Fruit fly (Drosophila melanogaster) whole organism, larva: ENCODE results near the gene fd3F.
A peak's percentile ranks its signal among the peaks of the same experiment; 100 is the strongest.
"Not testable (repeated sequence)": the region's sequence is repeated elsewhere in the genome, so short reads cannot be mapped to it uniquely, and the experiment has no call there.

Experiments used
- noc ChIP-seq: fragments of 200-800 bp; sonication (Bioruptor generic); optimal IDR thresholded peaks from 3 replicates; lab custom pipeline; 2019; ENCODE audit warnings: missing biosample characterization, mild to moderate bottlenecking, missing genetic modification characterization, moderate library complexity

fd3F gene

DNA sequence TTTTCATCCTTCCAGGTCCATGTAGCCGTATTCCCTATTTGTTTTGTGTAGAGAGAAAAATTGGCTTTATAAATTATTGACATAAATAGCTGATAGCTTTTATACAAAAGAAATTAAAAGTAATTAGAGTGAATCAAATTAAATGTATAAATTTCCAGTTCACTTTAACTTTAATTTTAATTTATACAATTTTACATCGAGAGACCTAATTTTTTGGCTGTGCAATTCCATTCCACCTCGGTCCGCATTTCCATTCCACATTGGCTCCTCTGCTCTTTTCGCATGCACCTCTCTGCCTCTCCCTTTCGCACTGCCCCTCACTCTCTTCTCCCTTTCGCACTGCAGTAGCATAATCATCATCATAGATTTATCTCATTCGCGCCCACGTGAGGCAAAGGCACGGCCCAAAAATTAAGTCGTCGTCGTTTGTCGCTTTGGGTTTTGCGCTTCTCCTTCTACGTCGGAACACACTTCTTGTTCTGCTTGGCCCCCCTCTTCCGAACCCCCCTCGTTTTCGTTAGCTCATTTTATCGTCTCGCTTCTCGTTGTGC, 23.1 kb upstream of the fd3F start:
- no peak for TF ChIP-seq noc

- TF ChIP-seq noc: peak; percentile 41
Observed at dm6 chrX:3779686-3780407, 22.3 kb upstream of the fd3F start.

- TF ChIP-seq noc: no peak
Observed at dm6 chrX:3780884-3781283, 21.2 kb upstream of the fd3F start.

DNA sequence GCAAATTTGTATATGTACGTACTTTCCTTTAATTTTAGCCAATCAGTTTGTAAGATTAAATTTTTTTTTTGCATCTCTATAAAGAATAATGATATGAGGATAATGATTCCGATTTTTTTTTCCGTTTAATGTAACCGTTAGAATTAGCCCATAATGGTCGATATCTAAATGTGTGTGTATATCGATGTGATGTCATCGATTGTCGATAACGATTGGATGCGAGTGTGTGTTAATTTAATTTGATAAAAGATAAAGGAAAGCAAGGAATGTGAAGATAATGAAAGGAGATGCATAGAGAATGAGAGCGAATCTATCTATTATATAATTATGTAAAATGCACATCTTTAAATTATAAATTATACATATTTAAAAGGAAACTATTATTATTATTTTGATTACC, 13.7 kb upstream of the fd3F start:
- TF ChIP-seq noc: no peak

DNA sequence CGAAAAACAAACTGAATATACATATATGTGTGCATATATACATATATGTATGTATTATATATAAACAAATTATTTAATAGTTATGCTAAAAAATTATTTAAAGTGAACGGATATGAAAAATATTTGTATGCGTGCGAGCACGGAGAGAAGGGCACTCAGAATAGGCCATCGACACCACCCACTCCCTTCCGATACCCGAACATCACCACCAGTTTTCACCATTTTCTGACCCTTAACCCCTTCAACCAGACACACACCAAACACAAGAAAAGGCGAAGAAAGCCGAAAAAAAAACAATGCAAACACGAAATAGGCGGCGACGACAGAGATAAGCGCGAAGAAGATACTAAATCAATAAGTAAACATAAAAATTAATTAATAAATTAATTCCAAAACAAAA, 12.8 kb upstream of the fd3F start:
- TF ChIP-seq noc: no peak

DNA sequence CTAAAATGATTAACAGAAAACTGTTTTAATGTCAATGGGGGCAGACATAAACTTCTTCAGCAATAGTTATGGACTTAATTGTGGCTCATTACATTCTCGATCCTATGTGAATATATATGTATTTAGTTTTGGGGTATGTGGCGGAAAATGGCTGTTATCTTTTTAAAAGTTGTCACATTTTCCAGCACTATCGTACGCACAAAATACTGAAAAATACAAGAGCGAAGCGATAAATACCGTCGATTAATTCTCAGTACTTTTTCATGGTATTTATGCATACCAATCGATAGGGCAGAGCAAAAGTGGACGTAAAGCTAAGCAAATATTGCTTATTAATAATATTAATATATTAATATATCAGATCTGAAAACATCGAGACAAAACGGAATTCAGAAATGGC, 12.3 kb upstream of the fd3F start, which contains the start of gene HIP-R:
HIP-R (plus strand) TSS at position 201 of the 400 bp plus-strand sequence.
- not testable (repeated sequence) for TF ChIP-seq noc

DNA sequence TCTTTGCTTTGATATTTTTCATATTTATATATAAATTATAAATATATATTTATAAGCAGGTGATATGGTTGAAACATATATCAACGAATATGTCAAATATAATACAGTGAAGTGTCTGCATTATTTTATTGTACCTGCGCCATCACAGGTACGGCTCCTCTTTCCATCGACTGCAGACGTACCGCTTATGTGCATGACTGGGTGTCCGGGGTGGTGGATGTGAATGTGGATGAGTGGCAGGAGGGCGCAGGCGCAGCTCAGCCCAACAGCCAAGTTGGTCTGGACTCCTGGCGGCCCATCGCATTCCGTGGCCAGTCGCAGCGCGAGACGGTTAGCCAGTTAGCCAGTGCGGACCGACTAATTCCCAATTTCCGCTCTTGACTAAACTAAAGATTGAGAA, 9.2 kb upstream of the fd3F start, which contains the start of gene Crg-1:
Crg-1 (plus strand) TSS at position 301 of the 400 bp plus-strand sequence.
- TF ChIP-seq noc: not testable (repeated sequence)

DNA sequence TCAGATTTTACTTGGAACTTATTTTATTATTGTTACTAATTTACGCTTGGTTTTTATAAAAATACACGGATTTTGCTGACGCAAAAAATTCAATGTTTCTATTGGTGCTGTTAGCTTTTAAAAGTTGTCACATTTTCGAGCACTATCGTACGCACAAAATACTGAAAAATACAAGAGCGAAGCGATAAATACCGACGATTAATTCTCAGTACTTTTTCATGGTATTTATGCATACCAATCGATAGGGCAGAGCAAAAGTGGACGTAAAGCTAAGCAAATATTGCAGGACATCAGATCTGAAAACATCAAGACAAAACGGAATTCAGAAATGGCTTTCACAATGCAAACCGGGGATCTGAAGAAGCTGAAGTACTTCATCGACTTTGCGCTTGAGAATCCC, 3.2 kb upstream of the fd3F start, which contains the start of gene HIP:
HIP (plus strand) TSS at position 232 of the 400 bp plus-strand sequence.
- not testable (repeated sequence) for TF ChIP-seq noc

- no peak for TF ChIP-seq noc
Observed at dm6 chrX:3808467-3808866, 6.4 kb downstream of the fd3F start.

DNA sequence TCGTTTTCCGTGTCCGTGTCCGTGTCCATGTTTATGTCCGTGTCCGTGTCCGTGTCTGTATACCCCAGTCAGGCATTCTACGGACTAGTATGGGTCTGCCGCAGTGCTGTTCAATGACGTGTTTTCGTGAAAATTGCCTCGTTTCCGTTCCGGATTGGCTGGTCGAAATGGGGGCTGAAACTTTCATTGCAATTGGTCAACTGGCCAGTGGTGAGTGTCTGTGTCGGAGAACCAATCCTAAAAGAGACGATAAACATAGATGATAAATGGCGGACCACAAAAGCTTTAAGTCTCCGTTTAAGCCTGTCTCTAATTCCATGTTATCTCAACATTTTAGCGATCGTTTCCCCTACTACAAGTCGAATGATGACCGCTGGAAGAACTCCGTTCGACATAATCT, 7.0 kb downstream of the fd3F start:
- no peak for TF ChIP-seq noc

DNA sequence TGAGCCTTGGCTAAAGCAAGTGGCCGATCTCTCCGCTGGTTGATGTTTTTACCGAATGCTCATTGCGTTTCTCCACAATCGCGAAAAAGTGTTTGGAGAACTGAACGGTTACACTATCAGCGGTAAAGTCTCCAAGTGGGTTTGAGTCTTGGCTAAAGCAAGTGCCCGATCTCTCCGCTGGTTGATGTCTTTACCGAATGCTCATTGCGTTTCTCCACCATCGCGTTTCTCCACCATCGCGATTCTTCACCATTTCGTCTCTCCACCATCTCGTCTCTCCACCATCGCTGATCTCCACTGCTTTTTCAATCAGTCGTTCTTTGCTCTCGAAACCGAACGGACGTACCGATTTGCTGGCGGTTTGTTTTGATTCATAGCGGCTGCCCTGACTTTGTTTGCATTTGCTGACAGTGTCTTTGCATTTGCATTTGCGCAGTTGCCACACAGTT, 9.2 kb downstream of the fd3F start, which contains the start of gene ec:
ec (plus strand) TSS at position 359 of the 449 bp plus-strand sequence.
- no peak for TF ChIP-seq noc

DNA sequence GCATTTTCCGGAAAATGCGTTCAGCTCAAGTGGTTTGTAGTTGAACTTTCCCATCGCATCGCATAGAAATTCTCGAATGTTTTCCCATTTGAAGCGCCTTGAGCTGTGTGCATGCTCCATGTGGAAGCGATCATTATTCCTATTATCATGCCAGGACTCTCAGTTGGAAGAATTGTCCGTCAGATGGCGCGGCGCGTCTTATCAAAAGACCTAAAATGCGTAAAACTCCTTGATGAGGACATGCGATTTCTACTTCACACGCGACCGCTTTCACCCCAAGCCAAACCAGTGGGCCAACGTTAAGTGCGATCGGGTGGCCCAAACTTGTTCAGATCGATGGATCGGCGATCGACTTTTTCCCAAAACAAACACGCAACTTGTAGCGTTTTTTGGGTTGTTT, 13.5 kb downstream of the fd3F start:
- no peak for TF ChIP-seq noc

dm6 chrX:3819470-3819869, 17.4 kb downstream of the fd3F start:
- TF ChIP-seq noc: no peak

dm6 chrX:3825069-3825468, 23.0 kb downstream of the fd3F start:
- TF ChIP-seq noc: no peak

- TF ChIP-seq noc: no peak
Observed at dm6 chrX:3827897-3828296, 25.8 kb downstream of the fd3F start, which contains the start of gene CG2901. CG2901 (plus strand) TSS chrX:3828197.

dm6 chrX:3831761-3832160, 29.6 kb downstream of the fd3F start:
- no peak for TF ChIP-seq noc

dm6 chrX:3832226-3832625, 30.1 kb downstream of the fd3F start:
- TF ChIP-seq noc: no peak

- TF ChIP-seq noc: no peak
Observed at dm6 chrX:3833109-3833657, 31.1 kb downstream of the fd3F start.
